Worm (Caenorhabditis elegans) whole organism, early embryonic: ENCODE data around the gene clec-173.

ENCODE experiments used
- F13C5.2 ChIP-seq: sonication (generic microtip); optimal IDR thresholded peaks from 2 replicates; lab custom pipeline; 2017; ENCODE audit warnings: mild to moderate bottlenecking, missing genetic modification characterization, inconsistent platforms, missing compliant biosample characterization
- aly-1 ChIP-seq: sonication (generic microtip); optimal IDR thresholded peaks from 2 replicates; lab custom pipeline; 2016; ENCODE audit warnings: missing genetic modification characterization, missing compliant biosample characterization

ce11 chrIV:3289237-3289636 is 21.8 kb upstream of the clec-173 start, which contains the start of gene gcy-23:
- no peak for TF ChIP-seq F13C5.2
- TF ChIP-seq aly-1 (tag; lab: Kevin White, UChicago): no peak
